Worm (Caenorhabditis elegans): ENCODE data around the gene D1014.6.

DNA sequence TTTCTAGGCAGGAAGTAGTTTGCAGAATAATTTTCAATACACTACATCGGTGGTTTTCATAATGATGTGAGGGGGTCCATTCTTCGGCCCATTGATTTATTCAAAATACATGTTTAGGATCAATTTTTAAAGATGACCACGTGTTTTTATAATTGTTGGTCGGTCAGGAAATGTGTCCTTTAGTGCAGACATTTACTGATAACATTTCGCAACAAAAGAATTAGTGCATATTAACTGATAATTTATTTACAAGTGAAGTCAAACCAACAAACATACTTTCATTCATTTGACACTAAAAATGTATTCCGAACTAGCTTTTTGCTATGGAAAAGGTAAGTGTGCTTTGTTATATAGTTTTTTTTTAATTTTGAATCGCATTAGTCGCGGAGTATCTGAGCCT is 40.7 kb downstream of the D1014.6 start, which contains the start of gene F20D6.5:
- no peak for TF ChIP-seq flt-1 (GFP tag; IDR thresholded peaks at IDR 0.05)
- no peak for TF ChIP-seq ref-1 (GFP tag; conservative IDR thresholded peaks at IDR 0.05)
